Worm (Caenorhabditis elegans) whole organism, early embryonic: Measurements from ENCODE around the gene Y51A2A.6.

Experiments used
- B0310.2 ChIP-seq: sonication (generic microtip); optimal IDR thresholded peaks from 2 replicates; lab custom pipeline; 2016; ENCODE audit warnings: mild to moderate bottlenecking, missing genetic modification characterization, missing compliant biosample characterization
- F13C5.2 ChIP-seq: sonication (generic microtip); optimal IDR thresholded peaks from 2 replicates; lab custom pipeline; 2017; ENCODE audit warnings: mild to moderate bottlenecking, missing genetic modification characterization, inconsistent platforms, missing compliant biosample characterization
- aly-1 ChIP-seq: sonication (generic microtip); optimal IDR thresholded peaks from 2 replicates; lab custom pipeline; 2016; ENCODE audit warnings: missing genetic modification characterization, missing compliant biosample characterization
- ama-1 ChIP-seq: fragments of 150-350 bp; optimal IDR thresholded peaks from 2 replicates; lab custom pipeline; 2014
- ceh-13 ChIP-seq: fragments of 200-800 bp; sonication (Bioruptor generic); optimal IDR thresholded peaks from 2 replicates; lab custom pipeline; 2018; ENCODE audit warnings: mild to moderate bottlenecking, missing genetic modification characterization, missing compliant biosample characterization
- ceh-36 ChIP-seq: sonication (generic microtip); optimal IDR thresholded peaks from 2 replicates; lab custom pipeline; 2016; ENCODE audit warnings: missing genetic modification characterization, inconsistent platforms, missing compliant biosample characterization
- ets-7 ChIP-seq: sonication (generic microtip); optimal IDR thresholded peaks from 2 replicates; lab custom pipeline; 2016; ENCODE audit warnings: missing genotype, missing genetic modification characterization, missing compliant biosample characterization
- flt-1 ChIP-seq: fragments of 200-800 bp; sonication (Bioruptor generic); IDR thresholded peaks from 2 replicates; pipeline ENCODE4 v1.3.6; 2022; ENCODE audit warnings: missing genetic modification characterization, missing compliant biosample characterization
- hmbx-1 ChIP-seq: sonication (generic microtip); optimal IDR thresholded peaks from 2 replicates; lab custom pipeline; 2016; ENCODE audit warnings: mild to moderate bottlenecking, missing genetic modification characterization, missing compliant biosample characterization
- hmg-4 ChIP-seq: fragments of 200-800 bp; sonication (Bioruptor generic); optimal IDR thresholded peaks from 2 replicates; lab custom pipeline; 2018; ENCODE audit warnings: mild to moderate bottlenecking, missing genetic modification characterization, missing compliant biosample characterization
- hnd-1 ChIP-seq: sonication (generic microtip); optimal IDR thresholded peaks from 2 replicates; lab custom pipeline; 2016; ENCODE audit warnings: missing genetic modification characterization, missing compliant biosample characterization
- pes-1 ChIP-seq: fragments of 200-800 bp; sonication (Bioruptor generic); IDR thresholded peaks from 2 replicates; pipeline ENCODE4 v1.3.6; 2022; ENCODE audit warnings: missing genetic modification reagents, missing genetic modification characterization, missing compliant biosample characterization
- scrt-1 ChIP-seq: fragments of 200-800 bp; sonication (Bioruptor generic); IDR thresholded peaks from 2 replicates; pipeline ENCODE4 v1.3.6; 2022; ENCODE audit warnings: missing genetic modification characterization, missing compliant biosample characterization
- sea-1 ChIP-seq: fragments of 200-800 bp; sonication (Bioruptor generic); conservative IDR thresholded peaks from 2 replicates; pipeline ENCODE4 v1.3.6; 2022; ENCODE audit warnings: missing genetic modification characterization, missing compliant biosample characterization
- tbx-11 ChIP-seq: fragments of 200-800 bp; sonication (Bioruptor generic); IDR thresholded peaks from 2 replicates; pipeline ENCODE4 v1.3.6; 2022; ENCODE audit warnings: missing genetic modification characterization, missing compliant biosample characterization
- tbx-37 ChIP-seq: fragments of 200-800 bp; sonication (Bioruptor generic); conservative IDR thresholded peaks from 2 replicates; pipeline ENCODE4 v1.3.6; 2022; ENCODE audit warnings: missing genetic modification reagents, missing genetic modification characterization, missing compliant biosample characterization
- tra-4 ChIP-seq: sonication (generic microtip); optimal IDR thresholded peaks from 2 replicates; lab custom pipeline; 2017; ENCODE audit warnings: missing genetic modification characterization, missing compliant biosample characterization

Gene Y51A2A.6

DNA sequence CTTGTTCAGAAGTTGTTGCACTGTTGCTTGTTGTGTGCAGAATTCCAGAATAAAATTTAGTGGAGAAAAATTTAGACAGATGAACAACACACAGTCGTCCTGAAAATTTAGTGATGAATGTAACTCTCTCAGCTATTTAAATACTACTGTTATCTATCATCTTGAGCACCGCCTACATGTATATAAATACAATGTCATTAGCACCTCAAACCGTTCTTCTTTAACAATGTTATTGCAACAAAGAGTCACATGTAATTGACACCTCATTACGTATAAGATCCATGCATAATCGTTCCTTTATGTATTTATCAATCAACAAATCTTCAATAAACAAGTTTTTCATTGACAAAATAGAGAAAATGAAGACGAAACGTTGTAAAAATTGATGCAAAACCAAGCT is 21.7 kb upstream of the Y51A2A.6 start, which contains the start of gene Y51A2A.16:
TSS of gene Y51A2A.16 (minus strand) at position 101 of the 400 bp plus-strand sequence.
- TF ChIP-seq flt-1 (GFP tag; lab: Robert Waterston, UW) (no peak), aly-1 (tag; lab: Kevin White, UChicago) (no peak), tbx-37 (no peak), hmg-4 (GFP tag; lab: Kevin White, UChicago) (no peak), ceh-36 (tag; lab: Kevin White, UChicago) (no peak), F13C5.2 (tag; lab: Kevin White, UChicago) (no peak), scrt-1 (GFP tag; lab: Robert Waterston, UW) (no peak), tbx-11 (GFP tag; lab: Robert Waterston, UW) (no peak), hnd-1 (tag; lab: Kevin White, UChicago) (no peak), sea-1 (GFP tag; lab: Robert Waterston, UW) (no peak), ama-1 (lab: Kevin White, UChicago) (no peak), hmbx-1 (tag; lab: Kevin White, UChicago) (no peak)

DNA sequence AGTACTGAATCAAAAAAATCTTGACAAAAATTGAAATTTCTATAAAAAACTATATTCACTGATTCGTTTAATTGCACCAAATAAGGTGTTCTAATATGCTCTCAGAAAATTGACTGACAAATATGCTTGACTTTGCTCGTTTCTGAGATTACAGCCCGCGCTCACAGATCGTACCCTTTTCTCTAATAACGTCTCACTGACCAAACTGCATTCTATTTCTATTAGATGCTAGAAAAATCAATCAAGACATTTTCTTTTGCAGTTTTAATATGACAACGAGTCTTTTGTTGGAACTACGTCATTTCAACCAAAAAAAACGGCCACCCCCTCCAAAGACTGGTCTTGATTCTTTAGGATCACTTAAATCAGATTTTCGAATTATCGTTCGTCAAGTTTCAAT is 19.9 kb upstream of the Y51A2A.6 start, which contains the start of gene clec-247:
TSS of gene clec-247 (plus strand) at position 301 of the 400 bp plus-strand sequence.
- no peak for TF ChIP-seq ceh-13 (GFP tag; lab: Kevin White, UChicago)
- TF ChIP-seq hmg-4 (GFP tag; lab: Kevin White, UChicago) = no peak
- no peak for TF ChIP-seq tbx-11 (GFP tag; lab: Robert Waterston, UW)
- TF ChIP-seq ama-1 (lab: Kevin White, UChicago) = no peak

DNA sequence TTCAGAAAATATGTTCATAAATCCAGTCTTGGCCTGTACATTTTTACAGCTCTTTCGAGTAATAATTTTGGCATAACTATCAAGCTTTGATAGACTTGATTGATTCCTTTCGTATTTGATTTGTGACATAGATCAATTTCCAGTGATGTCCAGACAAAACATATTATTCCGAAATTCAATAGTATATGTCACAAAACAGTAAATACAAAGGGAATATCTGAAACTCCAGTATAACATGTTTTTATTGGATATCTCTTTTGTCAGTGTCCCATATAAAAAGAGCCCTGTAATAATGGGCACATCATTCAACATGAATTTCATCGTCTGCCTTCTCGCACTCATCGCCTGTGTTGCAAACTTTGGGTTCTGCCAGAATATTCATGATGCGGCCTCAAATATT is 11.9 kb upstream of the Y51A2A.6 start, which contains the start of gene Y51A2A.4:
TSS of gene Y51A2A.4 (plus strand) at position 301 of the 400 bp plus-strand sequence.
- TF ChIP-seq aly-1 (tag; lab: Kevin White, UChicago) = no peak
- TF ChIP-seq flt-1 (GFP tag; lab: Robert Waterston, UW) = no peak
- no peak for TF ChIP-seq pes-1 (GFP tag; lab: Robert Waterston, UW)
- TF ChIP-seq ama-1 (lab: Kevin White, UChicago) = no peak
- TF ChIP-seq F13C5.2 (tag; lab: Kevin White, UChicago) = no peak
- no peak for TF ChIP-seq B0310.2 (tag; lab: Kevin White, UChicago)
- no peak for TF ChIP-seq sea-1 (GFP tag; lab: Robert Waterston, UW)
- TF ChIP-seq hnd-1 (tag; lab: Kevin White, UChicago) = no peak
- TF ChIP-seq hmg-4 (GFP tag; lab: Kevin White, UChicago) = no peak
- no peak for TF ChIP-seq tbx-11 (GFP tag; lab: Robert Waterston, UW)
- no peak for TF ChIP-seq hmbx-1 (tag; lab: Kevin White, UChicago)
- TF ChIP-seq tra-4 (tag; lab: Kevin White, UChicago) = no peak
- TF ChIP-seq ceh-36 (tag; lab: Kevin White, UChicago) = no peak
- TF ChIP-seq scrt-1 (GFP tag; lab: Robert Waterston, UW) = no peak
- no peak for TF ChIP-seq ceh-13 (GFP tag; lab: Kevin White, UChicago)

DNA sequence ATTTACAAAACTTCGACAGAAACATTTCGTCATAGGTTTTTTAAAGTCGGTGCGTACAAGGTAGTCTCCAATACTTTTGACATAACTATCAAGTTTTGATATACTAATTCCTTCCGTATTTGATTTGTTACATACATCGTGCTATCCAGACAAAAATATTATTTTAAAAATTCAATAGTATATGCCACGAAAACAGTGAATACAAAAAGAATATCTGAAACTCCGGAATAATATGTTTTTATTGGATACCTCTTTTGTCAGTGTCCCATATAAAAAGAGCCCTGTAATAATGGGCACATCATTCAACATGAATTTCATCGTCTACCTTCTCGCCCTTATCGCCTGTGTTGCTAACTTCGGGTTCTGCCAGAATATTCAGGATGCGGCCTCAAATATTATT is 10.2 kb upstream of the Y51A2A.6 start, which contains the start of gene Y51A2A.12:
TSS of gene Y51A2A.12 (plus strand) at position 301 of the 400 bp plus-strand sequence.
- no peak for TF ChIP-seq hmg-4 (GFP tag; lab: Kevin White, UChicago)
- TF ChIP-seq ceh-13 (GFP tag; lab: Kevin White, UChicago) = no peak
- TF ChIP-seq tbx-11 (GFP tag; lab: Robert Waterston, UW) = no peak
- TF ChIP-seq hmbx-1 (tag; lab: Kevin White, UChicago) = no peak
- no peak for TF ChIP-seq aly-1 (tag; lab: Kevin White, UChicago)
- TF ChIP-seq ets-7 (tag; lab: Kevin White, UChicago) = no peak
- TF ChIP-seq ama-1 (lab: Kevin White, UChicago) = no peak
- TF ChIP-seq ceh-36 (tag; lab: Kevin White, UChicago) = no peak
- no peak for TF ChIP-seq F13C5.2 (tag; lab: Kevin White, UChicago)
- TF ChIP-seq flt-1 (GFP tag; lab: Robert Waterston, UW) = no peak
- TF ChIP-seq hnd-1 (tag; lab: Kevin White, UChicago) = no peak
- no peak for TF ChIP-seq scrt-1 (GFP tag; lab: Robert Waterston, UW)
- no peak for TF ChIP-seq sea-1 (GFP tag; lab: Robert Waterston, UW)
- TF ChIP-seq tra-4 (tag; lab: Kevin White, UChicago) = no peak
- TF ChIP-seq B0310.2 (tag; lab: Kevin White, UChicago) = no peak
- TF ChIP-seq pes-1 (GFP tag; lab: Robert Waterston, UW) = no peak
- no peak for TF ChIP-seq tbx-37

ce11 chrV:18298506-18298905 is 4.0 kb upstream of the Y51A2A.6 start, which contains the start of gene Y51A2A.5:
Y51A2A.5 (plus strand) TSS chrV:18298806.
- TF ChIP-seq pes-1 (GFP tag; lab: Robert Waterston, UW) = no peak
- TF ChIP-seq tbx-11 (GFP tag; lab: Robert Waterston, UW) = no peak
- no peak for TF ChIP-seq ceh-36 (tag; lab: Kevin White, UChicago)
- TF ChIP-seq ets-7 (tag; lab: Kevin White, UChicago) = no peak
- no peak for TF ChIP-seq ama-1 (lab: Kevin White, UChicago)
- no peak for TF ChIP-seq B0310.2 (tag; lab: Kevin White, UChicago)
- TF ChIP-seq flt-1 (GFP tag; lab: Robert Waterston, UW) = no peak
- no peak for TF ChIP-seq hmbx-1 (tag; lab: Kevin White, UChicago)
- no peak for TF ChIP-seq hnd-1 (tag; lab: Kevin White, UChicago)
- TF ChIP-seq tbx-37 = no peak
- TF ChIP-seq aly-1 (tag; lab: Kevin White, UChicago) = no peak
- no peak for TF ChIP-seq ceh-13 (GFP tag; lab: Kevin White, UChicago)
- TF ChIP-seq sea-1 (GFP tag; lab: Robert Waterston, UW) = no peak
- TF ChIP-seq scrt-1 (GFP tag; lab: Robert Waterston, UW) = no peak
- TF ChIP-seq hmg-4 (GFP tag; lab: Kevin White, UChicago) = no peak
- no peak for TF ChIP-seq tra-4 (tag; lab: Kevin White, UChicago)
- TF ChIP-seq F13C5.2 (tag; lab: Kevin White, UChicago) = no peak

- TF ChIP-seq flt-1 (GFP tag; lab: Robert Waterston, UW) = no peak
- TF ChIP-seq F13C5.2 (tag; lab: Kevin White, UChicago) = no peak
- TF ChIP-seq tbx-11 (GFP tag; lab: Robert Waterston, UW) = no peak
- no peak for TF ChIP-seq ama-1 (lab: Kevin White, UChicago)
- TF ChIP-seq B0310.2 (tag; lab: Kevin White, UChicago) = no peak
- TF ChIP-seq tra-4 (tag; lab: Kevin White, UChicago) = no peak
- no peak for TF ChIP-seq scrt-1 (GFP tag; lab: Robert Waterston, UW)
- TF ChIP-seq aly-1 (tag; lab: Kevin White, UChicago) = no peak
- no peak for TF ChIP-seq hnd-1 (tag; lab: Kevin White, UChicago)
- no peak for TF ChIP-seq ceh-13 (GFP tag; lab: Kevin White, UChicago)
- no peak for TF ChIP-seq pes-1 (GFP tag; lab: Robert Waterston, UW)
- TF ChIP-seq sea-1 (GFP tag; lab: Robert Waterston, UW) = no peak
- no peak for TF ChIP-seq hmg-4 (GFP tag; lab: Kevin White, UChicago)
- TF ChIP-seq ceh-36 (tag; lab: Kevin White, UChicago) = no peak
- no peak for TF ChIP-seq tbx-37
- TF ChIP-seq ets-7 (tag; lab: Kevin White, UChicago) = no peak
Measured at ce11 chrV:18299313-18299712, 3.2 kb upstream of the Y51A2A.6 start.
